Fruit fly (Drosophila melanogaster): ENCODE results near the gene CG43091.

The CG43091 gene

dm6 chr3R:22745432-22745831 is 23.1 kb downstream of the CG43091 start, which contains the start of the genes vret and HP1c (continued):
- TF ChIP-seq CG12219 (GFP tag; optimal IDR thresholded peaks at IDR 0.05) (no peak), ash1 (GFP tag; optimal IDR thresholded peaks at IDR 0.05) (no peak), CG6272 (GFP tag; IDR thresholded peaks at IDR 0.05) (no peak), CG3407 (GFP tag; optimal IDR thresholded peaks at IDR 0.05) (no peak), NfI (GFP tag; optimal IDR thresholded peaks at IDR 0.05) (no peak), shn (GFP tag; optimal IDR thresholded peaks at IDR 0.05) (no peak), Sin3A (optimal IDR thresholded peaks at IDR 0.05) (peak; percentile 61), nerfin-1 (tag; optimal IDR thresholded peaks at IDR 0.05) (no peak), lola (GFP tag; optimal IDR thresholded peaks at IDR 0.05) (no peak), pfk (GFP tag; optimal IDR thresholded peaks at IDR 0.05) (no peak), CG15601 (tag; optimal IDR thresholded peaks at IDR 0.05) (no peak), CG1647 (GFP tag; optimal IDR thresholded peaks at IDR 0.05) (no peak), nerfin-2 (GFP tag; IDR thresholded peaks at IDR 0.05; ENCODE audit: partially characterized antibody) (no peak), CG4854 (GFP tag; optimal IDR thresholded peaks at IDR 0.05) (no peak), NK7.1 (GFP tag; optimal IDR thresholded peaks at IDR 0.05) (no peak), bab2 (GFP tag; optimal IDR thresholded peaks at IDR 0.05) (no peak), chm (GFP tag; IDR thresholded peaks at IDR 0.05) (no peak), luna (GFP tag; optimal IDR thresholded peaks at IDR 0.05) (no peak), CG3995 (GFP tag; optimal IDR thresholded peaks at IDR 0.05) (peak; percentile 47), zen (tag; optimal IDR thresholded peaks at IDR 0.05) (no peak), Meics (GFP tag; optimal IDR thresholded peaks at IDR 0.05) (no peak), ac (GFP tag; optimal IDR thresholded peaks at IDR 0.05) (no peak), croc (GFP tag; conservative IDR thresholded peaks at IDR 0.05) (no peak), HLH3B (GFP tag; IDR thresholded peaks at IDR 0.05) (no peak), Elba2 (GFP tag; optimal IDR thresholded peaks at IDR 0.05) (no peak), toy (GFP tag; IDR thresholded peaks at IDR 0.05) (no peak), Sox100B (GFP tag; optimal IDR thresholded peaks at IDR 0.05) (no peak), eve (GFP tag; optimal IDR thresholded peaks at IDR 0.05) (no peak), chn (GFP tag; optimal IDR thresholded peaks at IDR 0.05) (no peak), Adf1 (GFP tag; IDR thresholded peaks at IDR 0.05) (no peak), pros (GFP tag; optimal IDR thresholded peaks at IDR 0.05) (no peak), slp2 (GFP tag; optimal IDR thresholded peaks at IDR 0.05) (no peak), CG11247 (GFP tag; IDR thresholded peaks at IDR 0.05) (no peak), Pdp1 (GFP tag; optimal IDR thresholded peaks at IDR 0.05) (no peak), CG34422 (GFP tag; IDR thresholded peaks at IDR 0.05) (peak; percentile 31; the same call in 1 of the 3 replicates), scrt (GFP tag; optimal IDR thresholded peaks at IDR 0.05) (no peak), CG12659 (GFP tag; optimal IDR thresholded peaks at IDR 0.05) (peak; percentile 40), Ets97D (GFP tag; optimal IDR thresholded peaks at IDR 0.05) (peak; percentile 34), CG10209 (GFP tag; optimal IDR thresholded peaks at IDR 0.05) (no peak), CG16815 (GFP tag; optimal IDR thresholded peaks at IDR 0.05) (no peak), CG9727 (GFP tag; optimal IDR thresholded peaks at IDR 0.05) (no peak), CG6175 (GFP tag; IDR thresholded peaks at IDR 0.05) (no peak), pho (GFP tag; optimal IDR thresholded peaks at IDR 0.05) (no peak), Stat92E (GFP tag; optimal IDR thresholded peaks at IDR 0.05) (no peak), CG12155 (GFP tag; optimal IDR thresholded peaks at IDR 0.05) (no peak), rib (GFP tag; IDR thresholded peaks at IDR 0.05) (no peak), dysf (GFP tag; IDR thresholded peaks at IDR 0.05) (no peak), CG4282 (GFP tag; optimal IDR thresholded peaks at IDR 0.05) (no peak), CG2202 (tag; optimal IDR thresholded peaks at IDR 0.05) (no peak), CG6765 (GFP tag; optimal IDR thresholded peaks at IDR 0.05) (no peak), HHEX (GFP tag; optimal IDR thresholded peaks at IDR 0.05) (no peak), Rx (GFP tag; IDR thresholded peaks at IDR 0.05) (no peak)

All from whole organism, embryonic.